Worm (Caenorhabditis elegans) whole organism, L1 larva: ENCODE measurements around the gene crb-3.

Experiments
- C16A3.4 ChIP-seq: fragments of 150-350 bp; optimal IDR thresholded peaks from 2 replicates; lab custom pipeline; 2014; ENCODE audit warnings: missing biosample characterization, missing genetic modification characterization
- C34B4.2 ChIP-seq: sonication (generic microtip); optimal IDR thresholded peaks from 2 replicates; lab custom pipeline; 2017; ENCODE audit warnings: mild to moderate bottlenecking, missing genetic modification characterization, missing compliant biosample characterization
- aha-1 ChIP-seq: fragments of 150-350 bp; optimal IDR thresholded peaks from 2 replicates; lab custom pipeline; 2014; ENCODE audit warnings: missing biosample characterization, missing genetic modification characterization
- aly-2 ChIP-seq: fragments of 150-350 bp; optimal IDR thresholded peaks from 2 replicates; lab custom pipeline; 2014; ENCODE audit warnings: missing biosample characterization, missing genetic modification characterization
- blmp-1 ChIP-seq: fragments of 150-350 bp; optimal IDR thresholded peaks from 2 replicates; lab custom pipeline; 2014; ENCODE audit warnings: missing biosample characterization, missing genetic modification characterization
- ceh-63 ChIP-seq: fragments of 200-800 bp; sonication (Bioruptor generic); optimal IDR thresholded peaks from 2 replicates; lab custom pipeline; 2018; ENCODE audit warnings: mild to moderate bottlenecking, missing genetic modification characterization, missing compliant biosample characterization
- ceh-8 ChIP-seq: fragments of 200-800 bp; sonication (Bioruptor generic); optimal IDR thresholded peaks from 2 replicates; lab custom pipeline; 2018; ENCODE audit warnings: mild to moderate bottlenecking, missing genetic modification characterization, moderate library complexity, missing compliant biosample characterization
- ceh-88 ChIP-seq: fragments of 200-800 bp; sonication (Bioruptor generic); IDR thresholded peaks from 2 replicates; pipeline ENCODE4 v1.3.6; 2022; ENCODE audit warnings: missing genetic modification characterization, missing compliant biosample characterization
- dpl-1 ChIP-seq, 3 experiments: fragments of 150-350 bp in 2 of 3; sonication (generic microtip) in 1 of 3; optimal IDR thresholded peaks; 2 replicates each; lab custom pipeline; 2014 to 2017; ENCODE audit warnings: missing biosample characterization in 3 of 3, missing genetic modification characterization in 3 of 3, missing genetic modification reagents in 3 of 3
- efl-1 ChIP-seq, 4 experiments: fragments of 150-350 bp; optimal IDR thresholded peaks in 3 of 4; peaks in 1 of 4; 1 replicate in 1 of 4; 2 replicates in 3 of 4; lab custom pipeline; 2014; ENCODE audit warnings: missing biosample characterization in 2 of 4, missing genetic modification characterization in 2 of 4, missing genetic modification reagents in 2 of 4
- egl-13 ChIP-seq: sonication (generic microtip); optimal IDR thresholded peaks from 2 replicates; lab custom pipeline; 2016; ENCODE audit warnings: missing genotype, missing genetic modification reagents, missing genetic modification characterization, missing compliant biosample characterization
- elt-2 ChIP-seq: sonication (generic microtip); optimal IDR thresholded peaks from 2 replicates; lab custom pipeline; 2016; ENCODE audit warnings: missing genetic modification characterization, mild to moderate bottlenecking, inconsistent platforms, missing compliant biosample characterization, missing genetic modification reagents
- ets-5 ChIP-seq: fragments of 200-800 bp; sonication (Bioruptor generic); IDR thresholded peaks from 2 replicates; pipeline ENCODE4 v1.3.6; 2022; ENCODE audit warnings: missing genetic modification characterization, missing compliant biosample characterization
- fkh-10 ChIP-seq: sonication (generic microtip); optimal IDR thresholded peaks from 2 replicates; lab custom pipeline; 2017; ENCODE audit warnings: missing biosample characterization, missing genetic modification reagents, missing genetic modification characterization
- hlh-17 ChIP-seq: fragments of 200-800 bp; sonication (Bioruptor generic); optimal IDR thresholded peaks from 2 replicates; lab custom pipeline; 2018; ENCODE audit warnings: missing genetic modification characterization, mild to moderate bottlenecking, missing compliant biosample characterization, moderate library complexity, borderline replicate concordance
- lin-13 ChIP-seq: fragments of 150-350 bp; optimal IDR thresholded peaks from 2 replicates; lab custom pipeline; 2014; ENCODE audit warnings: missing biosample characterization, missing genetic modification reagents, missing genetic modification characterization
- lin-14 ChIP-seq: fragments of 200-800 bp; sonication (Bioruptor generic); optimal IDR thresholded peaks from 2 replicates; lab custom pipeline; 2018; ENCODE audit warnings: mild to moderate bottlenecking, missing genetic modification characterization, moderate library complexity, missing compliant biosample characterization
- lin-15B ChIP-seq: fragments of 150-350 bp; sonication (generic microtip); optimal IDR thresholded peaks from 3 replicates; lab custom pipeline; 2014; ENCODE audit warnings: missing biosample characterization, missing genetic modification characterization
- lin-35 ChIP-seq, 2 experiments: fragments of 150-350 bp; optimal IDR thresholded peaks; 2 replicates each; lab custom pipeline; 2014; ENCODE audit warnings: missing biosample characterization in 2 of 2, missing genetic modification characterization in 2 of 2, missing genetic modification reagents in 2 of 2
- lin-39 ChIP-seq: fragments of 150-350 bp; optimal IDR thresholded peaks from 2 replicates; lab custom pipeline; 2014; ENCODE audit warnings: missing biosample characterization, missing genetic modification reagents, missing genetic modification characterization
- lsy-2 ChIP-seq, 2 experiments: fragments of 150-350 bp; optimal IDR thresholded peaks; 2 replicates each; lab custom pipeline; 2014; ENCODE audit warnings: missing biosample characterization in 2 of 2, missing genetic modification characterization in 2 of 2
- mdl-1 ChIP-seq, 2 experiments: fragments of 150-350 bp; optimal IDR thresholded peaks; 2 replicates each; lab custom pipeline; 2014 to 2017; ENCODE audit warnings: missing biosample characterization in 2 of 2, missing genetic modification characterization in 2 of 2, inconsistent platforms in 1 of 2
- mef-2 ChIP-seq: fragments of 150-350 bp; optimal IDR thresholded peaks from 2 replicates; lab custom pipeline; 2014; ENCODE audit warnings: missing biosample characterization, missing genetic modification characterization
- nhr-12 ChIP-seq: sonication (generic microtip); optimal IDR thresholded peaks from 2 replicates; lab custom pipeline; 2017; ENCODE audit warnings: missing biosample characterization, missing genetic modification characterization
- nhr-20 ChIP-seq: sonication (generic microtip); optimal IDR thresholded peaks from 2 replicates; lab custom pipeline; 2016; ENCODE audit warnings: mild to moderate bottlenecking, missing genetic modification characterization, missing compliant biosample characterization
- nhr-84 ChIP-seq: sonication (generic microtip); optimal IDR thresholded peaks from 2 replicates; lab custom pipeline; 2017; ENCODE audit warnings: missing biosample characterization, missing genetic modification characterization
- pax-3 ChIP-seq: fragments of 200-800 bp; sonication (Bioruptor generic); optimal IDR thresholded peaks from 2 replicates; lab custom pipeline; 2018; ENCODE audit warnings: mild to moderate bottlenecking, missing genetic modification characterization, moderate library complexity, missing compliant biosample characterization
- pqm-1 ChIP-seq: sonication (generic microtip); optimal IDR thresholded peaks from 3 replicates; lab custom pipeline; 2017; ENCODE audit warnings: missing biosample characterization, missing genetic modification characterization
- skn-1 ChIP-seq: fragments of 150-350 bp; optimal IDR thresholded peaks from 2 replicates; lab custom pipeline; 2014; ENCODE audit warnings: missing biosample characterization, missing genetic modification characterization
- snpc-4 ChIP-seq: fragments of 150-350 bp; optimal IDR thresholded peaks from 2 replicates; lab custom pipeline; 2014; ENCODE audit warnings: missing biosample characterization, missing genetic modification characterization
- sup-37 ChIP-seq: fragments of 200-800 bp; sonication (Bioruptor generic); optimal IDR thresholded peaks from 2 replicates; lab custom pipeline; 2018; ENCODE audit warnings: mild to moderate bottlenecking, missing genetic modification characterization, missing compliant biosample characterization
- swsn-7 ChIP-seq: sonication (generic microtip); optimal IDR thresholded peaks from 2 replicates; lab custom pipeline; 2016; ENCODE audit warnings: missing genetic modification characterization, missing compliant biosample characterization
- tbx-2 ChIP-seq: sonication (generic microtip); optimal IDR thresholded peaks from 2 replicates; lab custom pipeline; 2016; ENCODE audit warnings: missing genetic modification characterization, missing compliant biosample characterization
- vab-15 ChIP-seq: sonication (generic microtip); optimal IDR thresholded peaks from 2 replicates; lab custom pipeline; 2017; ENCODE audit warnings: missing genotype, mild to moderate bottlenecking, missing genetic modification characterization, missing compliant biosample characterization
- ztf-11 ChIP-seq, 2 experiments: sonication (generic microtip); optimal IDR thresholded peaks; 2 replicates each; lab custom pipeline; 2016 to 2017; ENCODE audit warnings: missing genetic modification characterization in 2 of 2, missing biosample characterization in 1 of 2, missing compliant biosample characterization in 1 of 2
- ztf-4 ChIP-seq: fragments of 150-350 bp; optimal IDR thresholded peaks from 2 replicates; lab custom pipeline; 2014; ENCODE audit warnings: missing biosample characterization, missing genetic modification characterization

crb-3 gene

ce11 chrX:9228441-9228840, 24.9 kb downstream of the crb-3 start (continued):
- TF ChIP-seq vab-15 (no peak), ceh-88 (GFP tag; lab: Robert Waterston, UW) (no peak), C34B4.2 (tag; lab: Kevin White, UChicago) (no peak), mef-2 (no peak), ztf-11 (tag; optimal IDR thresholded peaks at IDR 0.05; lab: Kevin White, UChicago) (no peak), snpc-4 (no peak), nhr-12 (tag; lab: Kevin White, UChicago) (no peak), hlh-17 (GFP tag; lab: Kevin White, UChicago) (no peak), blmp-1 (tag; lab: Kevin White, UChicago) (peak; percentile 81), lsy-2 (tag; optimal IDR thresholded peaks at IDR 0.05; lab: Kevin White, UChicago) (no peak), egl-13 (no peak), sup-37 (GFP tag; lab: Kevin White, UChicago) (no peak)

ce11 chrX:9230322-9230721, 26.8 kb downstream of the crb-3 start:
- TF ChIP-seq blmp-1 (tag; lab: Kevin White, UChicago) = no peak
- no peak for TF ChIP-seq aly-2
- no peak for TF ChIP-seq mdl-1 (tag; optimal IDR thresholded peaks at IDR 0.05; lab: Kevin White, UChicago)
- no peak for TF ChIP-seq lin-35 (GFP tag; optimal IDR thresholded peaks at IDR 0.05; lab: Kevin White, UChicago)
- no peak for TF ChIP-seq nhr-84
- TF ChIP-seq swsn-7 (tag; lab: Kevin White, UChicago) = no peak
- TF ChIP-seq aha-1 (tag; lab: Kevin White, UChicago) = no peak
- TF ChIP-seq elt-2 (tag; lab: Kevin White, UChicago) = no peak
- TF ChIP-seq efl-1 (optimal IDR thresholded peaks at IDR 0.05; lab: Kevin White, UChicago) = no peak
- no peak for TF ChIP-seq efl-1 (GFP tag; optimal IDR thresholded peaks at IDR 0.05 in 1 of 2; lab: Kevin White, UChicago)
- no peak for TF ChIP-seq fkh-10 (GFP tag; lab: Kevin White, UChicago)
- TF ChIP-seq pqm-1 = no peak
- TF ChIP-seq egl-13 = no peak
- TF ChIP-seq ceh-8 (GFP tag; lab: Kevin White, UChicago) = no peak
- no peak for TF ChIP-seq lin-13
- TF ChIP-seq lin-14 (GFP tag; lab: Kevin White, UChicago) = no peak
- no peak for TF ChIP-seq skn-1 (tag; lab: Kevin White, UChicago)
- TF ChIP-seq ceh-63 (GFP tag; lab: Kevin White, UChicago) = no peak
- no peak for TF ChIP-seq C34B4.2 (tag; lab: Kevin White, UChicago)
- no peak for TF ChIP-seq tbx-2 (tag; lab: Kevin White, UChicago)
- TF ChIP-seq dpl-1 (GFP tag; optimal IDR thresholded peaks at IDR 0.05; lab: Kevin White, UChicago) = no peak

DNA sequence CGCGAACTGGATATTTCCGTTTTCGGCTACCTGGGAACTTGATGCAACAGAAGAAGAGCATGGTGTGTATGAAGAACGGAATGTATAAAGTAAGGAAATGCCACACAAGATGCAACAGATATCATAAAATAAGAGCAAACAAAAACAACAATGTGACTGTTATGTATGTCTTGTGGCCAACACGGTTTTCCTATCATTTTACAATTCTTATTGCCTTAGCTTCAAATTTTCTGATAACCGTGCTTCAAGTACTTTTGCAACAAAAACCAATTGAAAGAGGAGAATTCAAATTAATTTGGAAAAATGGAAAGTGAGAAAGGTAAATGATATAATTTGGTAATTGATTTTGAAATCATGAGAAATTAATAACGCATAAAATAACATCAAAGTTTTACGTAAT, 28.0 kb downstream of the crb-3 start:
- TF ChIP-seq lin-15B (no peak), efl-1 (optimal IDR thresholded peaks at IDR 0.05; lab: Kevin White, UChicago) (no peak), efl-1 (GFP tag; optimal IDR thresholded peaks at IDR 0.05 in 1 of 2; lab: Kevin White, UChicago) (peak in 1 of 2 experiments; percentile 83), ets-5 (no peak), elt-2 (tag; lab: Kevin White, UChicago) (peak; percentile 22)

ce11 chrX:9232037-9232436, 28.5 kb downstream of the crb-3 start, which contains the start of gene vav-1:
Gene vav-1 (minus strand): TSS chrX:9232137.
- TF ChIP-seq snpc-4 = no peak
- no peak for TF ChIP-seq lin-39 (tag; lab: Kevin White, UChicago)
- TF ChIP-seq pax-3 (tag; lab: Kevin White, UChicago) = no peak
- no peak for TF ChIP-seq C16A3.4 (tag; lab: Kevin White, UChicago)
- TF ChIP-seq ztf-4 (tag; lab: Kevin White, UChicago) = no peak
- no peak for TF ChIP-seq nhr-20 (tag; lab: Kevin White, UChicago)
